Fruit fly (Drosophila melanogaster) whole organism, wandering third instar larva: ENCODE results near the gene gammaSnap2.

Experiments used
- Abd-B ChIP-seq: fragments of >200 bp; optimal IDR thresholded peaks from 2 replicates; lab custom pipeline; 2017; ENCODE audit warnings: missing biosample characterization, missing genetic modification characterization
- CG32264 ChIP-seq: fragments of 200-800 bp; sonication (Bioruptor generic); optimal IDR thresholded peaks from 2 replicates; lab custom pipeline; 2016; ENCODE audit warnings: missing biosample characterization, missing genetic modification characterization
- CG9705 ChIP-seq: fragments of 200-800 bp; sonication (Bioruptor generic); optimal IDR thresholded peaks from 2 replicates; lab custom pipeline; 2018; ENCODE audit warnings: missing biosample characterization, mild to moderate bottlenecking, missing genetic modification characterization
- CrebA ChIP-seq: fragments of 200-800 bp; sonication (Bioruptor generic); optimal IDR thresholded peaks from 2 replicates; lab custom pipeline; 2016; ENCODE audit warnings: missing biosample characterization, mild to moderate bottlenecking, missing genetic modification characterization, borderline replicate concordance
- Dfd ChIP-seq: fragments of >200 bp; optimal IDR thresholded peaks from 2 replicates; lab custom pipeline; 2017; ENCODE audit warnings: missing biosample characterization, missing genetic modification characterization
- Dif ChIP-seq: fragments of 200-275, 200-300 bp; sonication (Bioruptor generic); optimal IDR thresholded peaks from 2 replicates; lab custom pipeline; 2018; ENCODE audit warnings: missing biosample characterization, missing genetic modification characterization; ENCODE audit not compliant: partially characterized antibody
- GATAd ChIP-seq: sonication (Bioruptor generic); optimal IDR thresholded peaks from 2 replicates; lab custom pipeline; 2016; ENCODE audit warnings: missing biosample characterization, missing genetic modification characterization
- HLH106 ChIP-seq: fragments of 200-800 bp; optimal IDR thresholded peaks from 3 replicates; lab custom pipeline; 2019; ENCODE audit warnings: missing biosample characterization, mild to moderate bottlenecking, missing genetic modification characterization, moderate library complexity
- Hnf4 ChIP-seq: fragments of 200-800 bp; sonication (Bioruptor generic); optimal IDR thresholded peaks from 2 replicates; lab custom pipeline; 2016; ENCODE audit warnings: missing biosample characterization, mild to moderate bottlenecking, missing genetic modification characterization
- Hr78 ChIP-seq: fragments of >200 bp; optimal IDR thresholded peaks from 2 replicates; lab custom pipeline; 2017; ENCODE audit warnings: missing biosample characterization, missing genetic modification characterization
- Hr83 ChIP-seq: fragments of 200-300 bp; sonication (Bioruptor generic); optimal IDR thresholded peaks from 2 replicates; lab custom pipeline; 2016; ENCODE audit warnings: missing biosample characterization, mild to moderate bottlenecking, missing genetic modification characterization, moderate library complexity; ENCODE audit not compliant: poor library complexity, severe bottlenecking
- Jra ChIP-seq: sonication (Bioruptor generic); optimal IDR thresholded peaks from 2 replicates; lab custom pipeline; 2016; ENCODE audit warnings: missing biosample characterization, missing genetic modification characterization
- Mio ChIP-seq: sonication (Bioruptor generic); optimal IDR thresholded peaks from 2 replicates; lab custom pipeline; 2016; ENCODE audit warnings: missing biosample characterization, missing genetic modification characterization
- Myc ChIP-seq: fragments of >200 bp; optimal IDR thresholded peaks from 2 replicates; lab custom pipeline; 2017
- N ChIP-seq: fragments of >200 bp; optimal IDR thresholded peaks from 2 replicates; lab custom pipeline; 2018; ENCODE audit warnings: missing biosample characterization, missing external identifiers, missing genetic modification characterization
- OdsH ChIP-seq: fragments of 200-800 bp; sonication (Bioruptor generic); optimal IDR thresholded peaks from 2 replicates; lab custom pipeline; 2016; ENCODE audit warnings: missing biosample characterization, mild to moderate bottlenecking, missing genetic modification characterization
- Rel ChIP-seq, 2 experiments: fragments of 200-800 bp; sonication (Bioruptor generic) in 1 of 2; optimal IDR thresholded peaks; 2 replicates in 1 of 2; 3 replicates in 1 of 2; lab custom pipeline; 2016 to 2019; ENCODE audit warnings: mild to moderate bottlenecking in 2 of 2, missing biosample characterization in 2 of 2, missing genetic modification characterization in 2 of 2, moderate library complexity in 1 of 2
- Sp1 ChIP-seq: fragments of 200-800 bp; sonication (Bioruptor generic); optimal IDR thresholded peaks from 3 replicates; lab custom pipeline; 2019; ENCODE audit warnings: missing biosample characterization, mild to moderate bottlenecking, missing genetic modification characterization, moderate library complexity
- Vsx2 ChIP-seq: fragments of 200-300, 225-300 bp; sonication (Bioruptor generic); optimal IDR thresholded peaks from 2 replicates; lab custom pipeline; 2018; ENCODE audit warnings: missing biosample characterization, missing genetic modification characterization; ENCODE audit not compliant: partially characterized antibody
- br ChIP-seq: fragments of 200-800 bp; sonication (Bioruptor generic); optimal IDR thresholded peaks from 2 replicates; lab custom pipeline; 2016; ENCODE audit warnings: missing biosample characterization, missing genetic modification characterization
- brk ChIP-seq: fragments of 200-800 bp; sonication (Bioruptor generic); optimal IDR thresholded peaks from 2 replicates; lab custom pipeline; 2016; ENCODE audit warnings: missing biosample characterization, mild to moderate bottlenecking, missing genetic modification characterization
- dl ChIP-seq, 2 experiments: fragments of 175-275, 200-275 bp in 1 of 2; fragments of 200-275 bp in 1 of 2; sonication (Bioruptor generic); optimal IDR thresholded peaks; lab custom pipeline; 2018; ENCODE audit warnings: mild to moderate bottlenecking in 2 of 2, missing biosample characterization in 2 of 2, missing genetic modification characterization in 2 of 2, moderate library complexity in 2 of 2; ENCODE audit not compliant: partially characterized antibody in 2 of 2, insufficient read depth in 1 of 2
- dmrt93B ChIP-seq: fragments of 200-800 bp; sonication (Bioruptor generic); optimal IDR thresholded peaks from 2 replicates; lab custom pipeline; 2018; ENCODE audit warnings: missing biosample characterization, mild to moderate bottlenecking, missing genetic modification characterization
- dsf ChIP-seq: sonication (Bioruptor generic); optimal IDR thresholded peaks from 2 replicates; lab custom pipeline; 2016; ENCODE audit warnings: missing biosample characterization, missing genetic modification characterization, borderline replicate concordance
- ey ChIP-seq: fragments of 200-800 bp; sonication (Bioruptor generic); optimal IDR thresholded peaks from 2 replicates; lab custom pipeline; 2016; ENCODE audit warnings: missing biosample characterization, missing genetic modification characterization
- foxo ChIP-seq, 2 experiments: fragments of 200-800 bp; sonication (Bioruptor generic); optimal IDR thresholded peaks; 2 replicates in 1 of 2; 3 replicates in 1 of 2; lab custom pipeline; 2016 to 2017; ENCODE audit warnings: missing biosample characterization in 2 of 2, missing genetic modification characterization in 2 of 2
- fru ChIP-seq: fragments of 200-800 bp; sonication (Bioruptor generic); optimal IDR thresholded peaks from 3 replicates; lab custom pipeline; 2016; ENCODE audit warnings: missing biosample characterization, mild to moderate bottlenecking, missing genetic modification characterization
- h ChIP-seq: fragments of 200-800 bp; sonication (Bioruptor generic); optimal IDR thresholded peaks from 3 replicates; lab custom pipeline; 2016; ENCODE audit warnings: missing biosample characterization, mild to moderate bottlenecking, missing genetic modification characterization
- jim ChIP-seq: fragments of 175-275, 200-325 bp; sonication (Bioruptor generic); optimal IDR thresholded peaks from 2 replicates; lab custom pipeline; 2016; ENCODE audit warnings: missing biosample characterization, mild to moderate bottlenecking, missing genetic modification characterization
- lola ChIP-seq: fragments of >200 bp; optimal IDR thresholded peaks from 2 replicates; lab custom pipeline; 2017; ENCODE audit warnings: missing biosample characterization, missing genetic modification characterization
- pan ChIP-seq: fragments of >200 bp; optimal IDR thresholded peaks from 2 replicates; lab custom pipeline; 2017
- psq ChIP-seq: fragments of 200-800 bp; sonication (Bioruptor generic); optimal IDR thresholded peaks from 3 replicates; lab custom pipeline; 2017; ENCODE audit warnings: missing biosample characterization, mild to moderate bottlenecking, missing genetic modification characterization, moderate library complexity
- rgr ChIP-seq: fragments of 200-800 bp; sonication (Bioruptor generic); optimal IDR thresholded peaks from 3 replicates; lab custom pipeline; 2016; ENCODE audit warnings: missing biosample characterization, mild to moderate bottlenecking, missing genetic modification characterization
- sage ChIP-seq: fragments of 200-800 bp; sonication (Bioruptor generic); optimal IDR thresholded peaks from 2 replicates; lab custom pipeline; 2016; ENCODE audit warnings: missing biosample characterization, mild to moderate bottlenecking, missing genetic modification characterization
- sv ChIP-seq: fragments of 200-800 bp; sonication (Bioruptor generic); optimal IDR thresholded peaks from 3 replicates; lab custom pipeline; 2016; ENCODE audit warnings: missing biosample characterization, missing genetic modification characterization
- tai ChIP-seq: sonication (Bioruptor generic); optimal IDR thresholded peaks from 2 replicates; lab custom pipeline; 2016; ENCODE audit warnings: missing biosample characterization, missing genetic modification characterization
- usp ChIP-seq: fragments of >200 bp; optimal IDR thresholded peaks from 2 replicates; lab custom pipeline; 2017; ENCODE audit warnings: missing biosample characterization, missing genetic modification characterization
- woc ChIP-seq: sonication (Bioruptor generic); optimal IDR thresholded peaks from 2 replicates; lab custom pipeline; 2016; ENCODE audit warnings: missing biosample characterization, mild to moderate bottlenecking, missing genetic modification characterization

Gene gammaSnap2

dm6 chr3R:10121266-10121904 is at the start of gene gammaSnap2, which contains the start of gene ATPsynepsilonL:
Gene gammaSnap2, minus strand, starts transcription at chr3R:10121400.
Gene ATPsynepsilonL, plus strand, starts transcription at chr3R:10121773.
- no peak for TF ChIP-seq psq
- no peak for TF ChIP-seq Rel (GFP tag; optimal IDR thresholded peaks at IDR 0.05; lab: Kevin White, UChicago)
- no peak for TF ChIP-seq Rel (tag; optimal IDR thresholded peaks at IDR 0.05; lab: Kevin White, UChicago)
- no peak for TF ChIP-seq HLH106
- TF ChIP-seq brk (GFP tag; lab: Kevin White, UChicago): no peak
- no peak for TF ChIP-seq fru (GFP tag; lab: Kevin White, UChicago)
- no peak for TF ChIP-seq Abd-B (GFP tag; lab: Kevin White, UChicago)
- TF ChIP-seq br (GFP tag; lab: Kevin White, UChicago): no peak
- TF ChIP-seq lola (GFP tag; lab: Kevin White, UChicago): no peak
- TF ChIP-seq h: no peak
- no peak for TF ChIP-seq dsf (GFP tag; lab: Kevin White, UChicago)
- no peak for TF ChIP-seq CG9705 (GFP tag; lab: Kevin White, UChicago)
- TF ChIP-seq sage (GFP tag; lab: Kevin White, UChicago): no peak
- TF ChIP-seq usp: no peak
- no peak for TF ChIP-seq pan
- TF ChIP-seq Dfd: no peak
- no peak for TF ChIP-seq OdsH (GFP tag; lab: Kevin White, UChicago)

- peak; percentile 15 for TF ChIP-seq CrebA
- peak; percentile 7 for TF ChIP-seq Myc (lab: Kevin White, UChicago)
- peak; percentile 91 for TF ChIP-seq OdsH (GFP tag; lab: Kevin White, UChicago)
- TF ChIP-seq Hr78 (GFP tag; lab: Kevin White, UChicago): no peak
- TF ChIP-seq sv (GFP tag; lab: Kevin White, UChicago): peak; percentile 72
- peak; percentile 79 for TF ChIP-seq ey (GFP tag; lab: Kevin White, UChicago)
- no peak for TF ChIP-seq Abd-B (GFP tag; lab: Kevin White, UChicago)
- peak; percentile 12 for TF ChIP-seq Jra
- no peak for TF ChIP-seq pan
- TF ChIP-seq Vsx2: peak; percentile 31
- peak; percentile 28 to 95 for TF ChIP-seq foxo (GFP tag; optimal IDR thresholded peaks at IDR 0.05; lab: Kevin White, UChicago)
- TF ChIP-seq fru (GFP tag; lab: Kevin White, UChicago): peak; percentile 90
- peak; percentile 93 for TF ChIP-seq rgr (GFP tag; lab: Kevin White, UChicago)
- TF ChIP-seq usp: no peak
- peak; percentile 85 for TF ChIP-seq br (GFP tag; lab: Kevin White, UChicago)
- TF ChIP-seq GATAd (GFP tag; lab: Kevin White, UChicago): peak; percentile 40
- TF ChIP-seq Rel (GFP tag; optimal IDR thresholded peaks at IDR 0.05; lab: Kevin White, UChicago): peak; percentile 37
- peak; percentile 77 for TF ChIP-seq Rel (tag; optimal IDR thresholded peaks at IDR 0.05; lab: Kevin White, UChicago)
- peak; percentile 69 for TF ChIP-seq Hnf4 (GFP tag; lab: Kevin White, UChicago)
- TF ChIP-seq dmrt93B (GFP tag; lab: Kevin White, UChicago): peak; percentile 88
- TF ChIP-seq Dif: peak; percentile 86
- TF ChIP-seq psq: peak; percentile 94
- peak; percentile 50 for TF ChIP-seq jim (GFP tag; lab: Kevin White, UChicago)
- peak; percentile 72 for TF ChIP-seq brk (GFP tag; lab: Kevin White, UChicago)
- no peak for TF ChIP-seq lola (GFP tag; lab: Kevin White, UChicago)
- peak; percentile 67 for TF ChIP-seq Hr83
- TF ChIP-seq HLH106: peak; percentile 96
- TF ChIP-seq N (GFP tag; lab: Kevin White, UChicago): no peak
- peak; percentile 94 for TF ChIP-seq Sp1 (GFP tag; lab: Kevin White, UChicago)
- peak; percentile 70 for TF ChIP-seq CG32264
- TF ChIP-seq sage (GFP tag; lab: Kevin White, UChicago): peak; percentile 88
- peak; percentile 8 for TF ChIP-seq dsf (GFP tag; lab: Kevin White, UChicago)
- peak; percentile 5 for TF ChIP-seq Dfd
- no peak for TF ChIP-seq tai (GFP tag; lab: Kevin White, UChicago)
- TF ChIP-seq dl (GFP tag; optimal IDR thresholded peaks at IDR 0.05; lab: Kevin White, UChicago; ENCODE audit: insufficient read depth in 1 of 2, partially characterized antibody in 2 of 2): peak; percentile 60 to 85
- TF ChIP-seq Mio (GFP tag; lab: Kevin White, UChicago): peak; percentile 30
- peak; percentile 80 for TF ChIP-seq woc
- peak; percentile 88 for TF ChIP-seq CG9705 (GFP tag; lab: Kevin White, UChicago)
- peak; percentile 89 for TF ChIP-seq h
Measured at dm6 chr3R:10170356-10170876, 49.2 kb upstream of the gammaSnap2 start, which contains the start of gene Best1. Gene Best1, minus strand, starts transcription at chr3R:10170487.
